Worm (Caenorhabditis elegans) whole organism, L4 larva: ENCODE results near the gene rol-1.

Experiments
- F37D6.2 ChIP-seq: sonication (generic microtip); optimal IDR thresholded peaks from 2 replicates; lab custom pipeline; 2016; ENCODE audit warnings: mild to moderate bottlenecking, missing genetic modification characterization, missing compliant biosample characterization
- F44E2.7 ChIP-seq: fragments of 200-800 bp; sonication (Bioruptor generic); IDR thresholded peaks from 2 replicates; pipeline ENCODE4 v2.1.2; 2022; ENCODE audit warnings: missing genetic modification characterization, missing compliant biosample characterization
- ZK337.2 ChIP-seq: fragments of 200-800 bp; sonication (Bioruptor generic); IDR thresholded peaks from 2 replicates; pipeline ENCODE4 v1.3.6; 2022; ENCODE audit warnings: missing genetic modification reagents, missing genetic modification characterization, missing compliant biosample characterization
- ZK546.5 ChIP-seq, 2 experiments: sonication (generic microtip); optimal IDR thresholded peaks; 2 replicates each; lab custom pipeline; 2017; ENCODE audit warnings: missing biosample characterization in 2 of 2, missing genetic modification characterization in 2 of 2
- arid-1 ChIP-seq: fragments of 200-800 bp; sonication (Bioruptor generic); conservative IDR thresholded peaks from 2 replicates; pipeline ENCODE4 v1.3.6; 2022; ENCODE audit warnings: missing genetic modification reagents, missing genetic modification characterization, missing compliant biosample characterization
- attf-4 ChIP-seq: sonication (generic microtip); optimal IDR thresholded peaks from 3 replicates; lab custom pipeline; 2017; ENCODE audit warnings: missing biosample characterization, missing genetic modification characterization
- ceh-20 ChIP-seq: fragments of 200-800 bp; sonication (Bioruptor generic); IDR thresholded peaks from 2 replicates; pipeline ENCODE4 v1.3.6; 2022; ENCODE audit warnings: missing genetic modification reagents, missing genetic modification characterization, missing compliant biosample characterization
- ceh-44 ChIP-seq: fragments of 200-800 bp; sonication (Bioruptor generic); IDR thresholded peaks from 2 replicates; pipeline ENCODE4 v1.3.6; 2022; ENCODE audit warnings: missing genetic modification reagents, missing genetic modification characterization, missing compliant biosample characterization
- daf-12 ChIP-seq: fragments of 150-350 bp; optimal IDR thresholded peaks from 2 replicates; lab custom pipeline; 2014; ENCODE audit warnings: missing biosample characterization, missing genetic modification reagents, missing genetic modification characterization
- daf-19 ChIP-seq: fragments of 200-800 bp; sonication (Bioruptor generic); conservative IDR thresholded peaks from 2 replicates; pipeline ENCODE4 v1.3.6; 2022; ENCODE audit warnings: missing genetic modification characterization, missing compliant biosample characterization
- daf-8 ChIP-seq: fragments of 200-800 bp; sonication (Bioruptor generic); IDR thresholded peaks from 2 replicates; pipeline ENCODE4 v1.3.6; 2022; ENCODE audit warnings: missing genetic modification characterization, missing compliant biosample characterization
- dmd-8 ChIP-seq: fragments of 200-800 bp; sonication (Bioruptor generic); IDR thresholded peaks from 2 replicates; pipeline ENCODE4 v1.3.6; 2022; ENCODE audit warnings: missing genetic modification characterization, missing compliant biosample characterization
- dmd-9 ChIP-seq: fragments of 200-800 bp; sonication (Bioruptor generic); IDR thresholded peaks from 2 replicates; pipeline ENCODE4 v1.3.6; 2022; ENCODE audit warnings: missing genetic modification reagents, missing genetic modification characterization, missing compliant biosample characterization
- dpl-1 ChIP-seq: fragments of 150-350 bp; optimal IDR thresholded peaks from 2 replicates; lab custom pipeline; 2014; ENCODE audit warnings: missing biosample characterization, missing genetic modification reagents, missing genetic modification characterization
- egl-43 ChIP-seq: fragments of 200-800 bp; sonication (Bioruptor generic); IDR thresholded peaks from 2 replicates; pipeline ENCODE4 v1.3.6; 2022; ENCODE audit warnings: missing genetic modification reagents, missing genetic modification characterization, missing compliant biosample characterization
- hlh-30 ChIP-seq: sonication (generic microtip); optimal IDR thresholded peaks from 2 replicates; lab custom pipeline; 2017; ENCODE audit warnings: antibody characterized with exemption, mild to moderate bottlenecking, missing genetic modification characterization, missing compliant biosample characterization; ENCODE audit not compliant: insufficient read depth
- hmg-1.1 ChIP-seq: fragments of 200-800 bp; sonication (Bioruptor generic); IDR thresholded peaks from 2 replicates; pipeline ENCODE4 v1.3.6; 2022; ENCODE audit warnings: missing genetic modification reagents, missing genetic modification characterization, missing compliant biosample characterization
- lin-1 ChIP-seq: fragments of 200-800 bp; sonication (Bioruptor generic); IDR thresholded peaks from 2 replicates; pipeline ENCODE4 v1.3.6; 2022; ENCODE audit warnings: missing genetic modification reagents, missing genetic modification characterization, missing compliant biosample characterization
- lin-13 ChIP-seq: fragments of 150-350 bp; optimal IDR thresholded peaks from 2 replicates; lab custom pipeline; 2014; ENCODE audit warnings: missing biosample characterization, missing genetic modification reagents, missing genetic modification characterization
- lin-15B ChIP-seq: fragments of 150-350 bp; sonication (generic microtip); optimal IDR thresholded peaks from 3 replicates; lab custom pipeline; 2014; ENCODE audit warnings: missing biosample characterization, missing genetic modification characterization
- lin-38 ChIP-seq: fragments of 200-800 bp; sonication (Bioruptor generic); IDR thresholded peaks from 2 replicates; pipeline ENCODE4 v1.3.6; 2022; ENCODE audit warnings: missing genetic modification reagents, missing genetic modification characterization, missing compliant biosample characterization
- mep-1 ChIP-seq: fragments of 150-350 bp; sonication (generic microtip); optimal IDR thresholded peaks from 3 replicates; lab custom pipeline; 2014; ENCODE audit warnings: missing biosample characterization, missing genetic modification characterization
- mxl-2 ChIP-seq: fragments of 200-800 bp; sonication (Bioruptor generic); conservative IDR thresholded peaks from 2 replicates; pipeline ENCODE4 v1.3.6; 2022; ENCODE audit warnings: missing genetic modification reagents, missing genetic modification characterization, missing compliant biosample characterization
- nhr-10 ChIP-seq: fragments of 150-350 bp; optimal IDR thresholded peaks from 2 replicates; lab custom pipeline; 2014; ENCODE audit warnings: missing biosample characterization, missing genetic modification characterization
- nhr-25 ChIP-seq: sonication (generic microtip); optimal IDR thresholded peaks from 2 replicates; lab custom pipeline; 2017; ENCODE audit warnings: missing genetic modification characterization, mild to moderate bottlenecking, missing compliant biosample characterization, antibody characterized with exemption, moderate library complexity, borderline replicate concordance; ENCODE audit not compliant: insufficient read depth
- nhr-42 ChIP-seq: fragments of 200-800 bp; sonication (Bioruptor generic); IDR thresholded peaks from 2 replicates; pipeline ENCODE4 v1.3.6; 2022; ENCODE audit warnings: missing genetic modification characterization, missing compliant biosample characterization
- nhr-48 ChIP-seq: sonication (generic microtip); optimal IDR thresholded peaks from 2 replicates; lab custom pipeline; 2016; ENCODE audit warnings: mild to moderate bottlenecking, missing genetic modification characterization, missing compliant biosample characterization
- nhr-6 ChIP-seq: fragments of 150-350 bp; optimal IDR thresholded peaks from 2 replicates; lab custom pipeline; 2014; ENCODE audit warnings: missing biosample characterization, missing genetic modification characterization
- pha-4 ChIP-seq, 2 experiments: fragments of 150-350 bp in 1 of 2; fragments of 200-800 bp in 1 of 2; sonication (Bioruptor generic) in 1 of 2; IDR thresholded peaks in 1 of 2; optimal IDR thresholded peaks in 1 of 2; 2 replicates each; pipeline versions ENCODE4 v1.3.6 to Lab custom; 2014 to 2022; ENCODE audit warnings: missing genetic modification characterization in 2 of 2, missing genetic modification reagents in 2 of 2, missing biosample characterization in 1 of 2, missing compliant biosample characterization in 1 of 2
- rbr-2 ChIP-seq: sonication (generic microtip); optimal IDR thresholded peaks from 2 replicates; lab custom pipeline; 2016; ENCODE audit warnings: missing genotype, missing genetic modification characterization, missing compliant biosample characterization
- saeg-2 ChIP-seq: fragments of 200-800 bp; sonication (Bioruptor generic); IDR thresholded peaks from 2 replicates; pipeline ENCODE4 v1.3.6; 2022; ENCODE audit warnings: missing genetic modification reagents, missing genetic modification characterization, missing compliant biosample characterization
- sdz-12 ChIP-seq: fragments of 200-800 bp; sonication (Bioruptor generic); optimal IDR thresholded peaks from 2 replicates; lab custom pipeline; 2018; ENCODE audit warnings: mild to moderate bottlenecking, missing genetic modification characterization, missing compliant biosample characterization
- set-16 ChIP-seq: fragments of 200-800 bp; sonication (Bioruptor generic); IDR thresholded peaks from 2 replicates; pipeline ENCODE4 v1.3.6; 2022; ENCODE audit warnings: missing genetic modification reagents, missing genetic modification characterization, missing compliant biosample characterization
- snpc-4 ChIP-seq: fragments of 150-350 bp; optimal IDR thresholded peaks from 2 replicates; lab custom pipeline; 2014; ENCODE audit warnings: missing biosample characterization, missing genetic modification characterization
- unc-39 ChIP-seq: sonication (generic microtip); optimal IDR thresholded peaks from 2 replicates; lab custom pipeline; 2017; ENCODE audit warnings: missing biosample characterization, missing genetic modification characterization
- unc-62 ChIP-seq, 3 experiments: fragments of 150-350 bp in 1 of 3; sonication (generic microtip); optimal IDR thresholded peaks in 2 of 3; peaks in 1 of 3; 1 replicate in 1 of 3; 2 replicates in 2 of 3; lab custom pipeline; 2014 to 2017; ENCODE audit warnings: missing biosample characterization in 3 of 3, missing genetic modification characterization in 3 of 3, missing genetic modification reagents in 3 of 3, missing genotype in 1 of 3
- vab-7 ChIP-seq: fragments of 200-800 bp; sonication (Bioruptor generic); IDR thresholded peaks from 2 replicates; pipeline ENCODE4 v1.3.6; 2022; ENCODE audit warnings: missing genetic modification reagents, missing genetic modification characterization, missing compliant biosample characterization
- zfp-3 ChIP-seq: fragments of 200-800 bp; sonication (Bioruptor generic); conservative IDR thresholded peaks from 2 replicates; pipeline ENCODE4 v1.3.6; 2022; ENCODE audit warnings: missing genetic modification reagents, missing genetic modification characterization, missing compliant biosample characterization
- zip-2 ChIP-seq: fragments of 150-350 bp; optimal IDR thresholded peaks from 2 replicates; lab custom pipeline; 2014; ENCODE audit warnings: missing biosample characterization, missing genetic modification characterization
- ztf-7 ChIP-seq: fragments of 150-350 bp; optimal IDR thresholded peaks from 2 replicates; lab custom pipeline; 2014; ENCODE audit warnings: missing biosample characterization, missing genetic modification characterization

Gene rol-1

DNA sequence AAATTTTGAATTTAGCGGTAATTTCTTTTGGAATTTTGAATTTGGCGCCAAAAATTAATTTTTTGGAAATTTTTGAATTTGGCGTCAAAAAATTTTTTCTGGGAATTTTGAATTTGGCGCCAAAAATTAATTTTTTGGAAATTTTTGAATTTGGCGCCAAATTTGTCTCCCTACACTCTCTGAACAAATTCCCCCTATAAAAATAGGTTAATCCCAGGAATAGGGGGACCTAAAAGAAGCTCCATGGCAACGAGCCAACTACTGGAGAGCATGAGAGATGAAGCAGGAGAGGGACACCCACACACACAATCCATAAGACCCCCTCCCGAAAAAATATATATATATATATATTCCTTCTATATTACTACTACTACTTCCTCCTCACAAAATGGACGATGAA, 30.5 kb downstream of the rol-1 start, which contains the start of gene aqp-12:
Gene aqp-12 (plus strand): TSS at position 301 of the 400 bp plus-strand sequence.
- TF ChIP-seq daf-8 (GFP tag; lab: Robert Waterston, UW): no peak
- TF ChIP-seq egl-43 (GFP tag; lab: Robert Waterston, UW): no peak
- no peak for TF ChIP-seq dmd-8
- no peak for TF ChIP-seq nhr-42 (GFP tag; lab: Robert Waterston, UW)
- TF ChIP-seq ceh-20 (GFP tag; lab: Robert Waterston, UW): no peak
- TF ChIP-seq ztf-7 (tag; lab: Kevin White, UChicago): no peak
- no peak for TF ChIP-seq mxl-2 (GFP tag; lab: Robert Waterston, UW)
- no peak for TF ChIP-seq nhr-25 (tag; lab: Kevin White, UChicago)
- TF ChIP-seq F37D6.2 (tag; lab: Kevin White, UChicago): no peak
- no peak for TF ChIP-seq nhr-6 (tag; lab: Kevin White, UChicago)
- no peak for TF ChIP-seq nhr-48 (tag; lab: Kevin White, UChicago)
- TF ChIP-seq unc-39 (tag; lab: Kevin White, UChicago): no peak
- TF ChIP-seq dpl-1 (GFP tag; lab: Kevin White, UChicago): no peak
- no peak for TF ChIP-seq daf-12 (tag; lab: Kevin White, UChicago)

DNA sequence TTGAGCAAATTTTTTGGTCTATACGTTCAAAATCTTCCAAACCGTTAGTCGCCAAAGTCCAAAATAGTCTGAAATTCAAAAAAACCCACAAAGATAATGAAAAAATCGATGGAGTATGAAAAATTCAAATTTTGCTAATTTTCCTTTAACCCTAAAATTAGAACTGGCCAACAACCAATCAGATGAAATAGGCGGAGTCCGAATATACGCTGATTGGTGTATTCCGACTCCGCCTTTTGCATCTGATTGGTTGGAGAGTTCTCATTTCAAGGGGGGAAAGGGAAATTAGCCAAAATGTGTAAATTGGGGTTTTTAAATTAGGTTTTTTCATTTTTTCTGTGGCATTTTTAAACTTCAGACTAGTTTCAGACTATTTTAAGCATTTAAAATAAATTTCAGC, 32.2 kb downstream of the rol-1 start:
- no peak for TF ChIP-seq zip-2
- no peak for TF ChIP-seq rbr-2 (tag; lab: Kevin White, UChicago)
- TF ChIP-seq ZK546.5 (tag; optimal IDR thresholded peaks at IDR 0.05; lab: Kevin White, UChicago): no peak
- TF ChIP-seq lin-38: no peak
- no peak for TF ChIP-seq lin-15B (tag; lab: Kevin White, UChicago)
- TF ChIP-seq unc-39 (tag; lab: Kevin White, UChicago): no peak
- no peak for TF ChIP-seq snpc-4
- no peak for TF ChIP-seq nhr-6 (tag; lab: Kevin White, UChicago)

DNA sequence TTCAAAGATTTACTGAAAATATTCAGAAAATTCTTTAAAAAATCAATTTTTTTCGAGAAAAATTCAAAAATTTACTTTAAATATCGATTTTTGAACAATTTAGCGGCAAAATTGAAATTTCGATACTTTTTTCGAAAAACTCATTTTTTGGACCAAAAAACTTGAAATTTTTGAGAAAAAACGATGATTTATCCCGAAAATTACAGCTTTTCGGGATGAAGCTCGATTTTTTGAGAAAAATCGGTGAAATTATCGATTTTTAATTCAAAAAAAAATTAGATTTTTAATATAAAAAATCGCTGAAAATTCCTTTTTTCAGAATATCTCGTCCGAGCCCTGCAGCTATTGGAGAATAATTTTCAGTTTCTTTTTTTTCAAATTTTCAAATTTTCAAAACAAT, 36.4 kb downstream of the rol-1 start:
- TF ChIP-seq lin-1 (GFP tag; lab: Robert Waterston, UW) (no peak), mep-1 (tag; lab: Kevin White, UChicago) (no peak), lin-38 (peak; percentile 21; the same call in 1 of the 2 replicates), pha-4 (GFP tag; IDR thresholded peaks at IDR 0.05; lab: Robert Waterston, UW) (0 out of 2 replicates have a peak, but pooled peaks have one; percentile 19), pha-4 (tag; optimal IDR thresholded peaks at IDR 0.05; lab: Kevin White, UChicago) (no peak), zfp-3 (GFP tag; lab: Robert Waterston, UW) (peak; percentile 59; the same call in 1 of the 2 replicates), lin-13 (GFP tag; lab: Kevin White, UChicago) (no peak), vab-7 (GFP tag; lab: Robert Waterston, UW) (no peak), sdz-12 (no peak), ZK337.2 (GFP tag; lab: Robert Waterston, UW) (no peak), daf-19 (GFP tag; lab: Robert Waterston, UW) (no peak), arid-1 (GFP tag; lab: Robert Waterston, UW) (no peak)

DNA sequence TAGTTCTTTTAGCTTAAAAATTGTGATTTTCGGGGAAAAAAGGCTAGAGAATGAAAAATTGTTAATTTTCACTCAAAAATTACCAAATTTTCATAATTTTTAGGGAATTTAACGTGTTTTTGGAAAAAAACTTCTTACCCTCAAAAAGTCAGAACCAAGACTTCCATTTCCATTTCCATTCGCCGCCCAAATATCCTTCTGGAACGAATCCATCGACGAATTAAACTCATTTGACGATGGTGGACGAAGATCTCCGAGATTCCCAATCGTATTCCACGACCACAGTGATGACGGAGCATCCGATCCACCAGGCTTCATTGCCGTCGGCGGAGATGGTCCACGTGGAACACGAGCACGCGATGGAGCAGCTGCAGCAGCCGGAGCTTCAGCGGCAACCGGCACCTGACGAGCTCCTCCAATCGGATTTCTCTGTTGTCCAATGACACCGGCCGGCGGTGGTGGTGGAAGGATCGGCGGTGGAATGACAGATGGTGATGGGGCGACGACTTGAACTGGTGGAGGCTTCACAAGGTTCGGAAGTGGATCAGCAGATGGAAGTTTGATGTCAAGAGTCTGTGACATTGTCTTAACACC, 39.4 kb downstream of the rol-1 start:
- no peak for TF ChIP-seq attf-4 (tag; lab: Kevin White, UChicago)
- no peak for TF ChIP-seq daf-19 (GFP tag; lab: Robert Waterston, UW)
- TF ChIP-seq nhr-10 (tag; lab: Kevin White, UChicago): no peak
- no peak for TF ChIP-seq F44E2.7 (GFP tag; lab: Robert Waterston, UW)
- TF ChIP-seq dmd-9 (GFP tag; lab: Robert Waterston, UW): no peak
- TF ChIP-seq hlh-30 (tag; lab: Kevin White, UChicago): no peak
- no peak for TF ChIP-seq ceh-44 (GFP tag; lab: Robert Waterston, UW)
- TF ChIP-seq saeg-2 (GFP tag; lab: Robert Waterston, UW): no peak
- TF ChIP-seq unc-62 (GFP tag; optimal IDR thresholded peaks at IDR 0.05 in 1 of 2; lab: Kevin White, UChicago): peak in 1 of 2 experiments; percentile 56
- no peak for TF ChIP-seq unc-62 (tag; optimal IDR thresholded peaks at IDR 0.05; lab: Kevin White, UChicago)
- peak; percentile 94 for TF ChIP-seq set-16
- TF ChIP-seq nhr-25 (tag; lab: Kevin White, UChicago): no peak
- TF ChIP-seq hmg-1.1 (GFP tag; lab: Robert Waterston, UW): no peak
